Worm (Caenorhabditis elegans) whole organism, L1 larva: Measurements from ENCODE around the gene T23B12.5.

ENCODE experiments used
- fos-1 ChIP-seq: fragments of 150-350 bp; optimal IDR thresholded peaks from 2 replicates; lab custom pipeline; 2014; ENCODE audit warnings: missing biosample characterization, missing genetic modification characterization
- nhr-237 ChIP-seq: fragments of 150-350 bp; optimal IDR thresholded peaks from 2 replicates; lab custom pipeline; 2014; ENCODE audit warnings: missing biosample characterization, missing genetic modification characterization
- sptf-1 ChIP-seq: fragments of 150-350 bp; optimal IDR thresholded peaks from 2 replicates; lab custom pipeline; 2014; ENCODE audit warnings: missing biosample characterization, missing genetic modification characterization

DNA sequence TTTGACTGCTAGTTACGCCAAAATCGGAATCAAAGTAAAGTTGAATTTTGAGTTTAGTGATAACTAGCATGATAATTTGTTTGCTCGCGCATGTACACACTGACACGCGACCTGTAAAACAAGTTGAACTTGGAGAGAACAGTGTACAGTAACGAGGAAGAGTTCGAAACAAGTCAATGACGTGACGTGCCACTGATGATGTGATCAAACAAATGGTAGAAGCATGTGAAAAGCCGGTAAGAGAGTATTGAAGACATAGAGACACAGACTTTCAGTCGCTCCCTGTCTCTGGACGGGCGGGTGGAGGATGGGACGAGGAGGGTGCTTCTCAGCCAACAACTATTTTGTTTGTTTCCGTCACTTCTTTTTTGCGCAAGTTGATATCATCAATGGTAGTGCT, 44.7 kb downstream of the T23B12.5 start:
- TF ChIP-seq sptf-1 (tag; lab: Kevin White, UChicago) (no peak), fos-1 (tag; lab: Kevin White, UChicago) (no peak), nhr-237 (tag; lab: Kevin White, UChicago) (no peak)
